Worm (Caenorhabditis elegans): ENCODE data around the gene Y17G7B.22.
A peak's percentile ranks its signal among the peaks of the same experiment; 100 is the strongest.

Y17G7B.22 gene

ce11 chrII:12067451-12068076 is at the start of gene Y17G7B.22:
Gene Y17G7B.22 (plus strand): TSS chrII:12068026.
- TF ChIP-seq zfp-3 (GFP tag; conservative IDR thresholded peaks at IDR 0.05) (no peak), jun-1 (tag; optimal IDR thresholded peaks at IDR 0.05) (no peak), F44E2.7 (GFP tag; IDR thresholded peaks at IDR 0.05) (no peak), vab-7 (GFP tag; IDR thresholded peaks at IDR 0.05) (no peak), fos-1 (tag; optimal IDR thresholded peaks at IDR 0.05) (no peak), set-16 (GFP tag; IDR thresholded peaks at IDR 0.05) (no peak), saeg-2 (GFP tag; IDR thresholded peaks at IDR 0.05) (no peak), F37D6.2 (tag; optimal IDR thresholded peaks at IDR 0.05) (no peak), unc-130 (GFP tag; optimal IDR thresholded peaks at IDR 0.05) (no peak), dmd-9 (GFP tag; IDR thresholded peaks at IDR 0.05) (no peak)

DNA sequence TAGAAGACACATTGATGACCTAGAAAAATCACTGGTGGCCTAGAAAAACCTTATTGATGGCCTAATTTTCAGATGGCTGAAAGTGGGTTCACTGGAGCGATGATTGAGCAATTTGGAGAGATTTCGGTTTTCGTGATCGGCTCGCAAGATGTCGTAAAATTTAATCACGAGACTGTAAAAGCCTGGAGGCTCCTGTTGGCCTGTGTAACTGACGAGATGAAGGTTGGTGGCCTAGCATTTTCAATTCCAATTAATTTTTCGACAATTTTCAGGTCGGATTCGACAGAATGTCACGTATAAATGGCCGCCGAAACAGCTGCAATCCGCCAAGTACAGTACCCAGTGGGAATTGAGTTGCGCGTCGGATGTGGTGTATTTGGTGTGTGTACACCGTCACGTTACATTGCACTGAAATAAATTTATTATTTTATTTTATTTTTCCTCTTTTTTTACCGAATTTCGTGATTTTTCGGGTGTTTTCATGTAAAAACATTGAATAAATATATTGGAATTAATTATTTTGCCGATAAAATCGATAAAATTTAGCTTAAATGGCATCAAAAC is 44.4 kb upstream of the Y17G7B.22 start, which contains the start of gene Y17G7B.12:
Gene Y17G7B.12, plus strand, starts transcription at position 547 of the 564 bp plus-strand sequence.
- TF ChIP-seq aha-1 (tag) (peak; percentile 18), ceh-20 (GFP tag; IDR thresholded peaks at IDR 0.05) (no peak), lin-38 (GFP tag; IDR thresholded peaks at IDR 0.05) (peak; percentile 46), lsy-2 (tag; optimal IDR thresholded peaks at IDR 0.05) (peak in 1 of 2 experiments; percentile 77)

DNA sequence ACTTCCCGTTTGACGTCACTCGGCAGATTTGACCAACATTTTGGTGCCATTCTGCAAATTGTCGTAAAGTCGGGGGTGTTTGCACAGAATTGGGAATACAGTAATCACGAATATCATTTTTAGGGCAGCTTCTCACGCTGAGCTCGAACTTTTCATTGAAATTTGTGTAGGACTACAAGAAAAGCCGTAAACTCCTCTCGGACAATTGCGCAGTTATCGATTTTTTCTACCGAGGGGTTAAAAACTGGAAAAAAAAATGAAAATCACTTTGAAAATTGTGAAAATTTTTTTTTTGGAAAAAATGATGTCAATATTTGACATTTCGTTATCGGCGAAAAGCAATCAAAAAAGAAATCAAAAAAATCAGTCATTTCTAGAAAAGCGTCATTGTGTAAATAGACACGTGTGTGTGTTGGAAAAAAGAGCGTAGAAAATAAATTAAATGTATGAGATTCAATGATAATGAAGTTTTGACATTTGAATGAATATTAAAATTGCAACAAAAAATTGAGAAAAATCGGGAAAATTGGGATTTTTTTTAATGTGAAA is 40.1 kb upstream of the Y17G7B.22 start, which contains the start of gene Y17G7B.8:
Gene Y17G7B.8, minus strand, starts transcription at position 51 of the 549 bp plus-strand sequence.
- TF ChIP-seq unc-39 (tag; optimal IDR thresholded peaks at IDR 0.05) (no peak), arid-1 (GFP tag; conservative IDR thresholded peaks at IDR 0.05) (no peak), fkh-10 (GFP tag; optimal IDR thresholded peaks at IDR 0.05) (no peak), unc-62 (GFP tag; optimal IDR thresholded peaks at IDR 0.05 in 1 of 2) (peak in 1 of 2 experiments; percentile 1), unc-62 (tag; optimal IDR thresholded peaks at IDR 0.05) (no peak), snpc-4 (tag; optimal IDR thresholded peaks at IDR 0.05) (no peak), php-3 (GFP tag; IDR thresholded peaks at IDR 0.05) (peak; percentile 91), ceh-44 (GFP tag; IDR thresholded peaks at IDR 0.05) (no peak), snpc-1.2 (GFP tag; IDR thresholded peaks at IDR 0.05) (no peak), F10B5.3 (tag; optimal IDR thresholded peaks at IDR 0.05) (no peak), T20F7.1 (GFP tag; optimal IDR thresholded peaks at IDR 0.05) (no peak), hmg-1.1 (GFP tag; IDR thresholded peaks at IDR 0.05) (no peak), D1046.2 (GFP tag; IDR thresholded peaks at IDR 0.05) (no peak), mxl-3 (GFP tag; optimal IDR thresholded peaks at IDR 0.05) (no peak), R02D3.7 (tag; optimal IDR thresholded peaks at IDR 0.05) (no peak), zfp-3 (GFP tag; conservative IDR thresholded peaks at IDR 0.05) (no peak), ctbp-1 (GFP tag; IDR thresholded peaks at IDR 0.05) (no peak), dve-1 (tag; optimal IDR thresholded peaks at IDR 0.05; ENCODE audit: insufficient read depth) (peak; percentile 80), nhr-10 (tag; optimal IDR thresholded peaks at IDR 0.05) (no peak), dmd-9 (GFP tag; IDR thresholded peaks at IDR 0.05) (no peak), hif-1 (tag; optimal IDR thresholded peaks at IDR 0.05) (peak in 1 of 2 experiments; percentile 21), madf-9 (GFP tag; conservative IDR thresholded peaks at IDR 0.05) (no peak), lin-38 (GFP tag; IDR thresholded peaks at IDR 0.05) (no peak), pqm-1 (tag; optimal IDR thresholded peaks at IDR 0.05) (peak; percentile 64), lir-3 (tag; optimal IDR thresholded peaks at IDR 0.05) (no peak), F49E8.2 (tag; optimal IDR thresholded peaks at IDR 0.05; ENCODE audit: borderline replicate concordance) (no peak), hlh-30 (tag; optimal IDR thresholded peaks at IDR 0.05; ENCODE audit: insufficient read depth) (peak; percentile 42), spr-3 (GFP tag; optimal IDR thresholded peaks at IDR 0.05) (no peak), attf-4 (tag; optimal IDR thresholded peaks at IDR 0.05) (no peak), dmd-6 (GFP tag; IDR thresholded peaks at IDR 0.05) (peak; percentile 75; the same call in 1 of the 2 replicates), jun-1 (tag; optimal IDR thresholded peaks at IDR 0.05) (no peak), daf-12 (tag; optimal IDR thresholded peaks at IDR 0.05) (no peak), mxl-2 (GFP tag; conservative IDR thresholded peaks at IDR 0.05) (no peak), F44E2.7 (GFP tag; IDR thresholded peaks at IDR 0.05) (no peak), pha-4 (GFP tag; IDR thresholded peaks at IDR 0.05) (no peak), pha-4 (tag; optimal IDR thresholded peaks at IDR 0.05) (peak; percentile 74)

Measured in whole organism, L4 larva.